Worm (Caenorhabditis elegans) whole organism, young adult: ENCODE results near the gene R10E11.6.

Experiments
- ceh-27 ChIP-seq: fragments of 200-800 bp; sonication (Bioruptor generic); optimal IDR thresholded peaks from 2 replicates; lab custom pipeline; 2018; ENCODE audit warnings: mild to moderate bottlenecking, missing genetic modification characterization, moderate library complexity, missing compliant biosample characterization
- egl-18 ChIP-seq: fragments of 200-800 bp; sonication (Bioruptor generic); IDR thresholded peaks from 2 replicates; pipeline ENCODE4 v1.3.6; 2022; ENCODE audit warnings: missing genetic modification reagents, missing genetic modification characterization, missing compliant biosample characterization
- ekl-4 ChIP-seq: fragments of 200-800 bp; sonication (Bioruptor generic); IDR thresholded peaks from 2 replicates; pipeline ENCODE4 v1.3.6; 2022; ENCODE audit warnings: missing genetic modification reagents, missing genetic modification characterization, missing compliant biosample characterization
- ets-4 ChIP-seq: fragments of 200-800 bp; sonication (Bioruptor generic); optimal IDR thresholded peaks from 2 replicates; lab custom pipeline; 2018; ENCODE audit warnings: mild to moderate bottlenecking, missing genetic modification characterization, missing compliant biosample characterization
- hrde-1 ChIP-seq: sonication (generic microtip); optimal IDR thresholded peaks from 2 replicates; lab custom pipeline; 2016; ENCODE audit warnings: missing genetic modification characterization, mild to moderate bottlenecking, missing compliant biosample characterization, moderate library complexity, missing genotype, missing genetic modification reagents, borderline replicate concordance
- lsy-27 ChIP-seq: sonication (generic microtip); optimal IDR thresholded peaks from 2 replicates; lab custom pipeline; 2017; ENCODE audit warnings: missing genetic modification characterization, mild to moderate bottlenecking, missing compliant biosample characterization, antibody characterized with exemption, missing genotype, borderline replicate concordance; ENCODE audit not compliant: insufficient read depth
- sptf-2 ChIP-seq: fragments of 200-800 bp; sonication (Bioruptor generic); optimal IDR thresholded peaks from 2 replicates; lab custom pipeline; 2018; ENCODE audit warnings: mild to moderate bottlenecking, missing genetic modification characterization, missing compliant biosample characterization

- TF ChIP-seq ekl-4 (no peak), egl-18 (GFP tag; lab: Robert Waterston, UW) (no peak), sptf-2 (GFP tag; lab: Kevin White, UChicago) (no peak), ets-4 (GFP tag; lab: Kevin White, UChicago) (no peak), hrde-1 (tag; lab: Kevin White, UChicago) (no peak), lsy-27 (tag; lab: Kevin White, UChicago) (no peak), ceh-27 (GFP tag; lab: Kevin White, UChicago) (no peak)
These were observed 49.8 kb downstream of the R10E11.6 start for ce11 chrIII:9832569-9832968.
